Worm (Caenorhabditis elegans) whole organism, late embryonic: ENCODE results near the gene F10C1.8.

ENCODE experiments used
- C08G9.2 ChIP-seq: sonication (generic microtip); optimal IDR thresholded peaks from 2 replicates; lab custom pipeline; 2016; ENCODE audit warnings: mild to moderate bottlenecking, missing genetic modification characterization, moderate library complexity, missing compliant biosample characterization
- Y22D7AL.16 ChIP-seq: sonication (generic microtip); optimal IDR thresholded peaks from 2 replicates; lab custom pipeline; 2016; ENCODE audit warnings: missing genetic modification characterization, missing compliant biosample characterization
- ahr-1 ChIP-seq: sonication (generic microtip); optimal IDR thresholded peaks from 2 replicates; lab custom pipeline; 2016; ENCODE audit warnings: missing genetic modification characterization, missing compliant biosample characterization
- ceh-14 ChIP-seq: sonication (generic microtip); optimal IDR thresholded peaks from 2 replicates; lab custom pipeline; 2016; ENCODE audit warnings: missing genotype, missing genetic modification characterization, missing compliant biosample characterization
- ceh-19 ChIP-seq: fragments of 200-800 bp; sonication (Bioruptor generic); optimal IDR thresholded peaks from 2 replicates; lab custom pipeline; 2018; ENCODE audit warnings: mild to moderate bottlenecking, missing genetic modification characterization, missing compliant biosample characterization
- ceh-2 ChIP-seq: sonication (generic microtip); optimal IDR thresholded peaks from 2 replicates; lab custom pipeline; 2016; ENCODE audit warnings: missing genotype, missing genetic modification characterization, missing compliant biosample characterization
- ceh-24 ChIP-seq: sonication (generic microtip); optimal IDR thresholded peaks from 2 replicates; lab custom pipeline; 2016; ENCODE audit warnings: mild to moderate bottlenecking, missing genetic modification characterization, missing compliant biosample characterization
- ceh-34 ChIP-seq: sonication (generic microtip); optimal IDR thresholded peaks from 2 replicates; lab custom pipeline; 2016; ENCODE audit warnings: mild to moderate bottlenecking, missing genetic modification characterization, missing compliant biosample characterization
- ceh-6 ChIP-seq: fragments of 200-800 bp; sonication (Bioruptor generic); optimal IDR thresholded peaks from 2 replicates; lab custom pipeline; 2018; ENCODE audit warnings: mild to moderate bottlenecking, missing genetic modification characterization, missing compliant biosample characterization
- ceh-9 ChIP-seq: sonication (generic microtip); optimal IDR thresholded peaks from 2 replicates; lab custom pipeline; 2016; ENCODE audit warnings: mild to moderate bottlenecking, missing genetic modification characterization, inconsistent platforms, missing compliant biosample characterization
- che-1 ChIP-seq: sonication (generic microtip); optimal IDR thresholded peaks from 2 replicates; lab custom pipeline; 2016; ENCODE audit warnings: mild to moderate bottlenecking, missing genetic modification characterization, missing compliant biosample characterization
- dmd-4 ChIP-seq: sonication (generic microtip); optimal IDR thresholded peaks from 2 replicates; lab custom pipeline; 2016; ENCODE audit warnings: borderline replicate concordance, missing genetic modification characterization, missing compliant biosample characterization
- elt-2 ChIP-seq: sonication (generic microtip); optimal IDR thresholded peaks from 2 replicates; lab custom pipeline; 2016; ENCODE audit warnings: missing genetic modification reagents, missing genetic modification characterization, missing compliant biosample characterization
- elt-4 ChIP-seq: sonication (generic microtip); optimal IDR thresholded peaks from 2 replicates; lab custom pipeline; 2016; ENCODE audit warnings: missing genetic modification characterization, missing compliant biosample characterization
- ets-4 ChIP-seq: sonication (generic microtip); optimal IDR thresholded peaks from 2 replicates; lab custom pipeline; 2016; ENCODE audit warnings: missing genetic modification characterization, missing compliant biosample characterization
- eyg-1 ChIP-seq: sonication (generic microtip); optimal IDR thresholded peaks from 2 replicates; lab custom pipeline; 2016; ENCODE audit warnings: missing genotype, missing genetic modification characterization, missing compliant biosample characterization
- fax-1 ChIP-seq: sonication (generic microtip); optimal IDR thresholded peaks from 2 replicates; lab custom pipeline; 2016; ENCODE audit warnings: missing genotype, missing genetic modification characterization, missing compliant biosample characterization
- fkh-10 ChIP-seq: fragments of 150-350 bp; optimal IDR thresholded peaks from 2 replicates; lab custom pipeline; 2014; ENCODE audit warnings: missing biosample characterization, missing genetic modification reagents, missing genetic modification characterization
- fkh-6 ChIP-seq: sonication (generic microtip); optimal IDR thresholded peaks from 2 replicates; lab custom pipeline; 2016; ENCODE audit warnings: missing genetic modification characterization, missing compliant biosample characterization
- hlh-15 ChIP-seq: sonication (generic microtip); optimal IDR thresholded peaks from 2 replicates; lab custom pipeline; 2016; ENCODE audit warnings: missing genetic modification characterization, missing compliant biosample characterization
- hlh-30 ChIP-seq: sonication (generic microtip); optimal IDR thresholded peaks from 2 replicates; lab custom pipeline; 2017; ENCODE audit warnings: antibody characterized with exemption, missing genetic modification characterization, missing compliant biosample characterization; ENCODE audit not compliant: insufficient read depth
- hlh-6 ChIP-seq: sonication (generic microtip); optimal IDR thresholded peaks from 2 replicates; lab custom pipeline; 2016; ENCODE audit warnings: missing genotype, missing genetic modification characterization, missing compliant biosample characterization
- hlh-8 ChIP-seq: sonication (generic microtip); optimal IDR thresholded peaks from 2 replicates; lab custom pipeline; 2016; ENCODE audit warnings: missing genotype, missing genetic modification characterization, missing compliant biosample characterization
- lim-6 ChIP-seq: sonication (generic microtip); optimal IDR thresholded peaks from 2 replicates; lab custom pipeline; 2016; ENCODE audit warnings: missing genetic modification characterization, missing compliant biosample characterization
- madf-2 ChIP-seq: sonication (generic microtip); optimal IDR thresholded peaks from 2 replicates; lab custom pipeline; 2017; ENCODE audit warnings: missing genetic modification characterization, missing compliant biosample characterization
- mec-3 ChIP-seq: sonication (generic microtip); optimal IDR thresholded peaks from 2 replicates; lab custom pipeline; 2016; ENCODE audit warnings: borderline replicate concordance, missing genetic modification characterization, missing compliant biosample characterization
- nhr-232 ChIP-seq: sonication (generic microtip); optimal IDR thresholded peaks from 2 replicates; lab custom pipeline; 2016; ENCODE audit warnings: missing genetic modification characterization, missing compliant biosample characterization
- odd-2 ChIP-seq: sonication (generic microtip); optimal IDR thresholded peaks from 2 replicates; lab custom pipeline; 2017; ENCODE audit warnings: antibody characterized with exemption, mild to moderate bottlenecking, missing genetic modification characterization, missing compliant biosample characterization
- pat-9 ChIP-seq: fragments of 200-800 bp; sonication (Bioruptor generic); optimal IDR thresholded peaks from 2 replicates; lab custom pipeline; 2018; ENCODE audit warnings: mild to moderate bottlenecking, missing genetic modification characterization, moderate library complexity, missing compliant biosample characterization
- pha-2 ChIP-seq: sonication (generic microtip); optimal IDR thresholded peaks from 2 replicates; lab custom pipeline; 2017; ENCODE audit warnings: mild to moderate bottlenecking, missing genetic modification characterization, missing compliant biosample characterization
- ref-2 ChIP-seq: sonication (generic microtip); optimal IDR thresholded peaks from 2 replicates; lab custom pipeline; 2016; ENCODE audit warnings: missing genetic modification characterization, missing compliant biosample characterization
- sdc-2 ChIP-seq: sonication (generic microtip); optimal IDR thresholded peaks from 2 replicates; lab custom pipeline; 2016; ENCODE audit warnings: missing genotype, missing genetic modification characterization, missing compliant biosample characterization
- sox-2 ChIP-seq: fragments of 200-800 bp; sonication (Bioruptor generic); IDR thresholded peaks from 2 replicates; pipeline ENCODE4 v1.3.6; 2022; ENCODE audit warnings: missing genetic modification reagents, missing genetic modification characterization, missing compliant biosample characterization
- sox-4 ChIP-seq: sonication (generic microtip); optimal IDR thresholded peaks from 2 replicates; lab custom pipeline; 2017; ENCODE audit warnings: mild to moderate bottlenecking, missing genetic modification characterization, inconsistent platforms, missing compliant biosample characterization
- ttx-3 ChIP-seq: sonication (generic microtip); optimal IDR thresholded peaks from 2 replicates; lab custom pipeline; 2016; ENCODE audit warnings: missing genetic modification reagents, missing genetic modification characterization, missing compliant biosample characterization
- unc-55 ChIP-seq: sonication (generic microtip); optimal IDR thresholded peaks from 2 replicates; lab custom pipeline; 2017; ENCODE audit warnings: missing biosample characterization, missing genetic modification reagents, missing genetic modification characterization
- unc-86 ChIP-seq: sonication (generic microtip); optimal IDR thresholded peaks from 2 replicates; lab custom pipeline; 2016; ENCODE audit warnings: missing genetic modification characterization, missing compliant biosample characterization
- zip-5 ChIP-seq: sonication (generic microtip); optimal IDR thresholded peaks from 2 replicates; lab custom pipeline; 2016; ENCODE audit warnings: missing genetic modification characterization, missing compliant biosample characterization
- ztf-16 ChIP-seq: sonication (generic microtip); optimal IDR thresholded peaks from 2 replicates; lab custom pipeline; 2017; ENCODE audit warnings: missing genetic modification characterization, missing compliant biosample characterization

Gene F10C1.8

DNA sequence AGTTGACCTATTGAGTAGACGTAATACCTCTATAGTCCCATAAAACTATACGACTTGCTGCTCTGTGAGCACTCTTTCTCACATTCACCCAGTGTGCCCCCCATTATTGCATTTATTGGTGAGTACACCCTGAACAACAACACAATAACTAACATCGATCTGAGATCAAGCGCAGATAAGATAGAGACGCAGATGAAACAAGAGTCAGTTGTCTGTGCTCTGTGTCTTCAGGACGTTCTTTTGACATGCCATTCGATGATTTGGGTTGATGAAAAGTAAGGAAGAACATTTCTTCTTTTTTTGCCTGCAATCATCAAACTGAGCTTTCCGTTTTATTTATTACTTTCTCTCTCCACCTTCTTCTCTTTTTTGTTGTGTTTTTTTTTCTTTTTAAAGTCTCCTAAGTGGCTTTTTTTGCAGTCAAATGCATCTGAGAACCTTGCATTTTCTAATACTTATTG is 36.1 kb downstream of the F10C1.8 start, which contains the start of gene lect-2:
TSS of gene lect-2 (plus strand) at position 411 of the 461 bp plus-strand sequence.
- TF ChIP-seq unc-55 (GFP tag; lab: Kevin White, UChicago) (peak; percentile 35), C08G9.2 (tag; lab: Kevin White, UChicago) (no peak), fkh-10 (GFP tag; lab: Kevin White, UChicago) (no peak)

DNA sequence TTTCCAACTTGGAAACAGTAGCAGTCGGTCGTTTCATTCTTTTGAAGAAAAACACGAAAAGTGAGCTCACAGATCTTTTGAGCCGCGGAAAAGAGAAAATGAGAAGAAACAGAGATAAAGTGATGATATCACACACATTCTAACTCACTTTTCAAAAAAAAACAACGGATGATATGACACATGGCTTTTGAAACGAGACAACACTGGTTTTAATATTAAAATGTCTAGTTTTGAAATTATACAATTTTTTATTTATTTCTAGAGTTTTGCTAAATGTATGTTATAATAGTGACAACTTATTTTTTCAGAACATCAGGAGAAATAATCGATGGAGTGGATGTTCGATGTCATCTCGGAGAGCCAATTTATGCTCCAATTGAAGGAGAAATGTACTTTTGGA is 38.2 kb downstream of the F10C1.8 start, which contains the start of gene K05F1.14:
TSS of gene K05F1.14 (minus strand) at position 101 of the 400 bp plus-strand sequence.
- TF ChIP-seq ztf-16 (tag; lab: Kevin White, UChicago) (no peak), hlh-15 (tag; lab: Kevin White, UChicago) (no peak), ceh-6 (GFP tag; lab: Kevin White, UChicago) (no peak), eyg-1 (tag; lab: Kevin White, UChicago) (no peak), hlh-8 (tag; lab: Kevin White, UChicago) (no peak), unc-86 (tag; lab: Kevin White, UChicago) (no peak), mec-3 (tag; lab: Kevin White, UChicago) (no peak), Y22D7AL.16 (no peak), ceh-9 (tag; lab: Kevin White, UChicago) (no peak), fax-1 (no peak), ceh-34 (tag; lab: Kevin White, UChicago) (no peak), ceh-19 (GFP tag; lab: Kevin White, UChicago) (no peak), elt-4 (no peak)
- TF ChIP-seq, all 69 proteins: peak for 0

- no peak for TF ChIP-seq ttx-3 (tag; lab: Kevin White, UChicago)
- TF ChIP-seq ceh-24: no peak
- TF ChIP-seq ceh-9 (tag; lab: Kevin White, UChicago): no peak
- TF ChIP-seq ceh-34 (tag; lab: Kevin White, UChicago): no peak
- TF ChIP-seq C08G9.2 (tag; lab: Kevin White, UChicago): no peak
- no peak for TF ChIP-seq mec-3 (tag; lab: Kevin White, UChicago)
- TF ChIP-seq hlh-30: no peak
- TF ChIP-seq zip-5: no peak
- TF ChIP-seq fkh-6 (tag; lab: Kevin White, UChicago): no peak
- no peak for TF ChIP-seq che-1 (tag; lab: Kevin White, UChicago)
- TF ChIP-seq ref-2 (tag; lab: Kevin White, UChicago): no peak
- TF ChIP-seq sox-2 (GFP tag; lab: Robert Waterston, UW): no peak
- TF ChIP-seq ahr-1 (tag; lab: Kevin White, UChicago): no peak
- no peak for TF ChIP-seq ztf-16 (tag; lab: Kevin White, UChicago)
- TF ChIP-seq Y22D7AL.16: no peak
Measured at ce11 chrII:5794195-5794594, 39.9 kb downstream of the F10C1.8 start, which contains the start of gene acdh-8. acdh-8 (plus strand) TSS chrII:5794495.

- TF ChIP-seq pat-9 (tag; lab: Kevin White, UChicago) (no peak), madf-2 (tag; lab: Kevin White, UChicago) (no peak), odd-2 (tag; lab: Kevin White, UChicago) (no peak), ceh-6 (GFP tag; lab: Kevin White, UChicago) (no peak), hlh-6 (tag; lab: Kevin White, UChicago) (no peak), sdc-2 (no peak), fkh-6 (tag; lab: Kevin White, UChicago) (no peak), nhr-232 (tag; lab: Kevin White, UChicago) (no peak), ahr-1 (tag; lab: Kevin White, UChicago) (no peak)
Measured at ce11 chrII:5797348-5797977, 43.2 kb downstream of the F10C1.8 start, which contains the start of the genes msp-63 and msp-142. msp-63 (minus strand) TSS chrII:5797448. msp-142 (plus strand) TSS chrII:5797927.

ce11 chrII:5799553-5799952 is 45.3 kb downstream of the F10C1.8 start, which contains the start of gene K05F1.8:
K05F1.8 (minus strand) TSS chrII:5799653.
- TF ChIP-seq ceh-14: no peak
- no peak for TF ChIP-seq ets-4 (tag; lab: Kevin White, UChicago)
- TF ChIP-seq ceh-19 (GFP tag; lab: Kevin White, UChicago): no peak
- TF ChIP-seq ceh-2 (tag; lab: Kevin White, UChicago): no peak
- no peak for TF ChIP-seq hlh-15 (tag; lab: Kevin White, UChicago)
- TF ChIP-seq pha-2 (tag; lab: Kevin White, UChicago): no peak
- TF ChIP-seq ttx-3 (tag; lab: Kevin White, UChicago): no peak
- no peak for TF ChIP-seq dmd-4 (tag; lab: Kevin White, UChicago)
- TF ChIP-seq elt-4: no peak
- TF ChIP-seq sox-4: no peak
- no peak for TF ChIP-seq ceh-6 (GFP tag; lab: Kevin White, UChicago)
- TF ChIP-seq ahr-1 (tag; lab: Kevin White, UChicago): no peak
- no peak for TF ChIP-seq elt-2 (tag; lab: Kevin White, UChicago)
- no peak for TF ChIP-seq lim-6 (tag; lab: Kevin White, UChicago)
- TF ChIP-seq, all 69 proteins: peak for 0
